Worm (Caenorhabditis elegans): ENCODE results near the gene Y47D3A.32.

DNA sequence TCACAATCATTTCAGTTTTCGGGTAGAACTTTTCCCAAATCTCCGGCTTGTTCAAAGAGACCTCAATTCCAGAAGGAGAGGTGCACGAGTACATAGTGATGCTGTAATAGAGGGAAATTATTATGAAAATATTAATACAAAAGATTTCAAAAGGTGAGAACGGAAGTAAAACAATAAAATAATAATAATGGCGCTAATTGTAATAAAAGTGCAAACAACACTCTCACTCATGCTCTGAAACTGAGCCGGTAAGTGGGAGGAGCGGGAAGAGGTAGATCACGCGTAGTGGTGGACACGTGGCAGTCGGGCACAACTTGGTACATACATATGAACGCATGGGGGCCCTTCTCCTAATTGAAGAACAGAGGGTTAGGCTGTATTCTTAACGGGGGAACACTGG is 25.2 kb upstream of the Y47D3A.32 start, which contains the start of gene tbx-37:
- TF ChIP-seq skn-1 (tag; optimal IDR thresholded peaks at IDR 0.05), result no peak
- TF ChIP-seq mdl-1 (tag; optimal IDR thresholded peaks at IDR 0.05), result no peak
- TF ChIP-seq aly-2 (tag; optimal IDR thresholded peaks at IDR 0.05), result no peak
- TF ChIP-seq nhr-237 (tag; optimal IDR thresholded peaks at IDR 0.05), result no peak
- no peak for TF ChIP-seq ama-1 (optimal IDR thresholded peaks at IDR 0.05)
- no peak for TF ChIP-seq ces-1 (GFP tag; optimal IDR thresholded peaks at IDR 0.05)
- no peak for TF ChIP-seq elt-2 (tag; optimal IDR thresholded peaks at IDR 0.05)
- no peak for TF ChIP-seq ceh-82 (tag; optimal IDR thresholded peaks at IDR 0.05)
- TF ChIP-seq lin-35 (GFP tag; optimal IDR thresholded peaks at IDR 0.05), result no peak
- no peak for TF ChIP-seq nhr-47 (tag; optimal IDR thresholded peaks at IDR 0.05)
- no peak for TF ChIP-seq ztf-11 (tag; optimal IDR thresholded peaks at IDR 0.05)
- no peak for TF ChIP-seq unc-62 (GFP tag; optimal IDR thresholded peaks at IDR 0.05)
- TF ChIP-seq rnt-1 (tag; optimal IDR thresholded peaks at IDR 0.05), result no peak
